Worm (Caenorhabditis elegans): Measurements from ENCODE around the gene dlc-2.
"Not testable (repeated sequence)": the region's sequence is repeated elsewhere in the genome, so short reads cannot be mapped to it uniquely, and the experiment has no call there.

- not testable (repeated sequence) for TF ChIP-seq hmbx-1 (tag; optimal IDR thresholded peaks at IDR 0.05); ceh-36 (tag; optimal IDR thresholded peaks at IDR 0.05); ama-1 (optimal IDR thresholded peaks at IDR 0.05); hnd-1 (tag; optimal IDR thresholded peaks at IDR 0.05); tra-4 (tag; optimal IDR thresholded peaks at IDR 0.05); B0310.2 (tag; optimal IDR thresholded peaks at IDR 0.05); aly-1 (tag; optimal IDR thresholded peaks at IDR 0.05); F13C5.2 (tag; optimal IDR thresholded peaks at IDR 0.05); tbx-37 (GFP tag; conservative IDR thresholded peaks at IDR 0.05)
- TF ChIP-seq pes-1 (GFP tag; IDR thresholded peaks at IDR 0.05), result peak; percentile 52; the same call in 1 of the 2 replicates
- peak; percentile 29; the same call in 1 of the 2 replicates for TF ChIP-seq flt-1 (GFP tag; IDR thresholded peaks at IDR 0.05)
- 0 out of 2 replicates have a peak, but pooled peaks have one; percentile 32 for TF ChIP-seq tbx-11 (GFP tag; IDR thresholded peaks at IDR 0.05)
Measured at ce11 chrIV:12155819-12156218, 44.4 kb upstream of the dlc-2 start.

Data from whole organism, early embryonic.